Worm (Caenorhabditis elegans): ENCODE results near the gene rnst-2.

ce11 chrV:1027044-1027443 lies 34.4 kb upstream of the rnst-2 start, which contains the start of gene R09A1.3:
- TF ChIP-seq lin-40 (tag; optimal IDR thresholded peaks at IDR 0.05) (no peak), C06A6.2 (GFP tag; conservative IDR thresholded peaks at IDR 0.05) (no peak), B0336.3 (GFP tag; IDR thresholded peaks at IDR 0.05) (no peak), F55B11.4 (tag; optimal IDR thresholded peaks at IDR 0.05; ENCODE audit: borderline replicate concordance, insufficient read depth) (no peak)

All from whole organism, young adult.